Fruit fly (Drosophila melanogaster): ENCODE results near the gene mRpL2.

The mRpL2 gene

DNA sequence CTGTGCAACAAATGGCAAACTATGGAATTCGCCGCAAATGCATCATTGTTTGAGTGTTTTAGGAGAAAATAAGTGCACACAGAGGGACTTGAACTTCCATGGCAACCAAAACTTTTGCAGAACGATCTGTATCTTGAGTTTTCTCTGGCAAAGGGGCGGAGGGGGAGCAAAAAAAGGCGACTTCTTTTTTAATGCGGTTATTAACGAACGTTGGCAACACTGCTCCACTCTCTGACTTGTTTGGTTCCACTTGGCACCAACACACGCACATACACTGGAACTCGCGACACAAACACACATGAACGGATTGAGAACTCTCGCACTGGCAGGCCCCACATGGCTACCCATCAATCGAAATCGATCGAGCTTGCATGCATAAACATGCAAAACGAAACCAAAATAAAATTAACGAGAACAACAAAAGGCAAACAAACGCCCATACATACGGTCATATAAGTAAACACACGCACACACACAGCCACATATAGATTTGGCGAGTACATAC is 1.2 kb upstream of the mRpL2 start (continued):
- TF ChIP-seq CG7786 (GFP tag; optimal IDR thresholded peaks at IDR 0.05) (no peak), mam (GFP tag; optimal IDR thresholded peaks at IDR 0.05) (peak; percentile 42), Ssrp (tag; optimal IDR thresholded peaks at IDR 0.05) (no peak), lbe (GFP tag; optimal IDR thresholded peaks at IDR 0.05) (no peak), CG6813 (GFP tag; optimal IDR thresholded peaks at IDR 0.05) (no peak), fd64A (GFP tag; optimal IDR thresholded peaks at IDR 0.05) (no peak), tna (GFP tag; IDR thresholded peaks at IDR 0.05; ENCODE audit: partially characterized antibody) (no peak; the same call in 1 of the 2 replicates), MBD-R2 (GFP tag; IDR thresholded peaks at IDR 0.05) (0 out of 2 replicates have a peak, but pooled peaks have one; percentile 13), MESR4 (GFP tag; optimal IDR thresholded peaks at IDR 0.05) (no peak), CG11456 (GFP tag; IDR thresholded peaks at IDR 0.05) (0 out of 3 replicates have a peak, but pooled peaks have one; percentile 70), CG14965 (GFP tag; optimal IDR thresholded peaks at IDR 0.05; ENCODE audit: borderline replicate concordance) (no peak), CG11247 (GFP tag; IDR thresholded peaks at IDR 0.05) (0 out of 2 replicates have a peak, but pooled peaks have one; percentile 17), ham (GFP tag; IDR thresholded peaks at IDR 0.05) (no peak), CG43689 (GFP tag; IDR thresholded peaks at IDR 0.05) (no peak), jumu (GFP tag; optimal IDR thresholded peaks at IDR 0.05) (no peak), CG34376 (GFP tag; optimal IDR thresholded peaks at IDR 0.05) (no peak), p53 (GFP tag; optimal IDR thresholded peaks at IDR 0.05) (peak; percentile 93), CG17912 (GFP tag; optimal IDR thresholded peaks at IDR 0.05) (no peak), vnd (GFP tag; IDR thresholded peaks at IDR 0.05; ENCODE audit: partially characterized antibody) (no peak), CG2202 (tag; optimal IDR thresholded peaks at IDR 0.05) (no peak), tup (GFP tag; optimal IDR thresholded peaks at IDR 0.05) (no peak), yki (optimal IDR thresholded peaks at IDR 0.05) (no peak), NfI (GFP tag; optimal IDR thresholded peaks at IDR 0.05) (no peak), ato (GFP tag; IDR thresholded peaks at IDR 0.05; ENCODE audit: partially characterized antibody) (no peak), aop (GFP tag; IDR thresholded peaks at IDR 0.05) (no peak), sisA (GFP tag; IDR thresholded peaks at IDR 0.05) (peak; percentile 54), CG13123 (GFP tag; optimal IDR thresholded peaks at IDR 0.05) (no peak), jigr1 (GFP tag; IDR thresholded peaks at IDR 0.05) (no peak), CG8089 (GFP tag; optimal IDR thresholded peaks at IDR 0.05) (no peak), gt (GFP tag; IDR thresholded peaks at IDR 0.05) (no peak), Ets97D (GFP tag; optimal IDR thresholded peaks at IDR 0.05) (no peak), Dll (GFP tag; IDR thresholded peaks at IDR 0.05; ENCODE audit: partially characterized antibody) (no peak), ro (GFP tag; IDR thresholded peaks at IDR 0.05) (no peak), mirr (GFP tag; optimal IDR thresholded peaks at IDR 0.05) (no peak), disco-r (GFP tag; optimal IDR thresholded peaks at IDR 0.05) (no peak), seq (GFP tag; IDR thresholded peaks at IDR 0.05) (no peak), zen2 (GFP tag; IDR thresholded peaks at IDR 0.05; ENCODE audit: partially characterized antibody) (no peak), CG7556 (GFP tag; optimal IDR thresholded peaks at IDR 0.05) (no peak), Dref (GFP tag; IDR thresholded peaks at IDR 0.05) (no peak), trem (tag; optimal IDR thresholded peaks at IDR 0.05) (no peak), lab (GFP tag; optimal IDR thresholded peaks at IDR 0.05) (no peak), chif (GFP tag; optimal IDR thresholded peaks at IDR 0.05) (no peak), CG8765 (GFP tag; IDR thresholded peaks at IDR 0.05) (no peak), Nf-YB (GFP tag; optimal IDR thresholded peaks at IDR 0.05) (no peak), usp (GFP tag; optimal IDR thresholded peaks at IDR 0.05) (no peak), eve (GFP tag; optimal IDR thresholded peaks at IDR 0.05) (no peak), CG7745 (tag; optimal IDR thresholded peaks at IDR 0.05) (no peak), Nf-YA (GFP tag; IDR thresholded peaks at IDR 0.05) (no peak), CG13624 (GFP tag; optimal IDR thresholded peaks at IDR 0.05) (no peak), CG31224 (GFP tag; IDR thresholded peaks at IDR 0.05) (no peak), CG17186 (GFP tag; optimal IDR thresholded peaks at IDR 0.05) (no peak)

Measured in whole organism, embryonic.